Fruit fly (Drosophila melanogaster) whole organism, embryonic: ENCODE results near the gene CG9117.

Source experiments
- Ada2b ChIP-seq: fragments of 200-800 bp; sonication (Bioruptor generic); IDR thresholded peaks from 2 replicates; pipeline ENCODE4 v1.3.6; 2022; ENCODE audit warnings: missing biosample characterization, missing genetic modification characterization
- B-H1 ChIP-seq: fragments of 200-800 bp; sonication (Bioruptor generic); IDR thresholded peaks from 3 replicates; pipeline ENCODE4 v1.3.6; 2022; ENCODE audit warnings: missing biosample characterization, missing genetic modification characterization
- CG10267 ChIP-seq: fragments of 200-800 bp; sonication (Bioruptor generic); optimal IDR thresholded peaks from 2 replicates; lab custom pipeline; 2018; ENCODE audit warnings: missing biosample characterization, mild to moderate bottlenecking, missing genetic modification characterization, moderate library complexity
- CG11504 ChIP-seq: fragments of 200-800 bp; sonication (Bioruptor generic); optimal IDR thresholded peaks from 3 replicates; lab custom pipeline; 2019; ENCODE audit warnings: missing biosample characterization, mild to moderate bottlenecking, missing genetic modification characterization, moderate library complexity
- CG12659 ChIP-seq: fragments of 200-800 bp; sonication (Bioruptor generic); optimal IDR thresholded peaks from 3 replicates; lab custom pipeline; 2017; ENCODE audit warnings: mild to moderate bottlenecking, missing biosample characterization, missing genetic modification reagents, missing genetic modification characterization
- CG1529 ChIP-seq: fragments of 200-800 bp; sonication (Bioruptor generic); optimal IDR thresholded peaks from 3 replicates; lab custom pipeline; 2018; ENCODE audit warnings: missing biosample characterization, missing genetic modification characterization
- CG1603 ChIP-seq: fragments of 200-800 bp; sonication (Bioruptor generic); optimal IDR thresholded peaks from 2 replicates; lab custom pipeline; 2019; ENCODE audit warnings: missing biosample characterization, mild to moderate bottlenecking, missing genetic modification characterization, moderate library complexity
- CG17829 ChIP-seq: fragments of 200-800 bp; optimal IDR thresholded peaks from 2 replicates; lab custom pipeline; 2019; ENCODE audit warnings: missing biosample characterization, mild to moderate bottlenecking, missing genetic modification characterization, moderate library complexity
- CG31441 ChIP-seq: fragments of 200-800 bp; sonication (Bioruptor generic); IDR thresholded peaks from 2 replicates; pipeline ENCODE4 v1.3.6; 2022; ENCODE audit warnings: missing biosample characterization, missing genetic modification characterization
- CG34224 ChIP-seq: fragments of 200-800 bp; sonication (Bioruptor generic); IDR thresholded peaks from 3 replicates; pipeline ENCODE4 v1.3.6; 2022; ENCODE audit warnings: missing biosample characterization, missing genetic modification characterization; ENCODE audit not compliant: partially characterized antibody
- CG34422 ChIP-seq: fragments of 200-800 bp; sonication (Bioruptor generic); IDR thresholded peaks from 3 replicates; pipeline ENCODE4 v1.3.6; 2022; ENCODE audit warnings: missing biosample characterization, missing genetic modification characterization
- CG42726 ChIP-seq: fragments of 200-800 bp; sonication (Bioruptor generic); IDR thresholded peaks from 2 replicates; pipeline ENCODE4 v1.3.6; 2022; ENCODE audit warnings: missing biosample characterization, missing genetic modification characterization; ENCODE audit not compliant: partially characterized antibody
- CG4617 ChIP-seq: fragments of 200-800 bp; sonication (Bioruptor generic); optimal IDR thresholded peaks from 3 replicates; lab custom pipeline; 2016; ENCODE audit warnings: missing biosample characterization, missing genetic modification characterization, borderline replicate concordance
- CG7963 ChIP-seq: fragments of 200-800 bp; sonication (Bioruptor generic); IDR thresholded peaks from 3 replicates; pipeline ENCODE4 v1.3.6; 2022; ENCODE audit warnings: missing biosample characterization, missing genetic modification characterization; ENCODE audit not compliant: partially characterized antibody
- CG8924 ChIP-seq: fragments of 200-800 bp; optimal IDR thresholded peaks from 3 replicates; lab custom pipeline; 2019; ENCODE audit warnings: missing biosample characterization, mild to moderate bottlenecking, missing genetic modification characterization, moderate library complexity
- CG8944 ChIP-seq: fragments of 200-800 bp; sonication (Bioruptor generic); optimal IDR thresholded peaks from 3 replicates; lab custom pipeline; 2016; ENCODE audit warnings: missing biosample characterization, missing genetic modification characterization
- CG9215 ChIP-seq: fragments of 200-800 bp; sonication (Bioruptor generic); IDR thresholded peaks from 2 replicates; pipeline ENCODE4 v1.3.6; 2022; ENCODE audit warnings: missing biosample characterization, missing genetic modification characterization
- CG9437 ChIP-seq: fragments of 200-800 bp; sonication (Bioruptor generic); optimal IDR thresholded peaks from 2 replicates; lab custom pipeline; 2018; ENCODE audit warnings: missing biosample characterization, mild to moderate bottlenecking, missing genetic modification characterization
- CG9797 ChIP-seq: fragments of 200-800 bp; sonication (Bioruptor generic); optimal IDR thresholded peaks from 3 replicates; lab custom pipeline; 2018; ENCODE audit warnings: missing biosample characterization, mild to moderate bottlenecking, missing genetic modification characterization
- CHES-1-like ChIP-seq: fragments of 200-800 bp; sonication (Bioruptor generic); optimal IDR thresholded peaks from 2 replicates; lab custom pipeline; 2016; ENCODE audit warnings: missing biosample characterization, missing genetic modification characterization
- D19A ChIP-seq: fragments of 200-800 bp; optimal IDR thresholded peaks from 3 replicates; lab custom pipeline; 2019; ENCODE audit warnings: missing biosample characterization, mild to moderate bottlenecking, missing genetic modification characterization, moderate library complexity
- Dip2 ChIP-seq: fragments of 200-800 bp; sonication (Bioruptor generic); IDR thresholded peaks from 2 replicates; pipeline ENCODE4 v1.3.6; 2022; ENCODE audit warnings: missing biosample characterization, missing genetic modification characterization
- Dll ChIP-seq: fragments of 200-800 bp; sonication (Bioruptor generic); IDR thresholded peaks from 4 replicates; pipeline ENCODE4 v1.3.6; 2022; ENCODE audit warnings: missing biosample characterization, missing genetic modification characterization; ENCODE audit not compliant: partially characterized antibody
- E2f2 ChIP-seq: fragments of 200-800 bp; sonication (Bioruptor generic); IDR thresholded peaks from 2 replicates; pipeline ENCODE4 v1.3.6; 2022; ENCODE audit warnings: missing biosample characterization, missing genetic modification characterization
- Ets65A ChIP-seq: fragments of 200-800 bp; sonication (Bioruptor generic); peaks from one replicate; lab custom pipeline; 2016; ENCODE audit warnings: missing biosample characterization, missing genetic modification characterization
- Ets97D ChIP-seq: fragments of 200-800 bp; sonication (Bioruptor generic); optimal IDR thresholded peaks from 3 replicates; lab custom pipeline; 2016; ENCODE audit warnings: missing biosample characterization, missing genetic modification characterization
- Lhr ChIP-seq: fragments of 200-800 bp; sonication (Bioruptor generic); optimal IDR thresholded peaks from 3 replicates; lab custom pipeline; 2017; ENCODE audit warnings: mild to moderate bottlenecking, missing biosample characterization, missing genetic modification reagents, missing genetic modification characterization
- MBD-R2 ChIP-seq: fragments of 200-800 bp; sonication (Bioruptor generic); IDR thresholded peaks from 2 replicates; pipeline ENCODE4 v1.3.6; 2022; ENCODE audit warnings: missing biosample characterization, missing genetic modification characterization
- MESR4 ChIP-seq: fragments of 200-800 bp; sonication (Bioruptor generic); optimal IDR thresholded peaks from 2 replicates; lab custom pipeline; 2018; ENCODE audit warnings: missing biosample characterization, mild to moderate bottlenecking, missing genetic modification characterization, moderate library complexity
- Max ChIP-seq: fragments of 200-800 bp; sonication (Bioruptor generic); optimal IDR thresholded peaks from 2 replicates; lab custom pipeline; 2016; ENCODE audit warnings: missing biosample characterization, mild to moderate bottlenecking, missing genetic modification characterization
- Myb ChIP-seq: fragments of 200-800 bp; sonication (Bioruptor generic); optimal IDR thresholded peaks from 2 replicates; lab custom pipeline; 2016; ENCODE audit warnings: missing biosample characterization, missing genetic modification characterization
- Sin3A ChIP-seq: fragments of >200 bp; optimal IDR thresholded peaks from 2 replicates; lab custom pipeline; 2018
- Sry-δ ChIP-seq: fragments of 200-800 bp; sonication (Bioruptor generic); optimal IDR thresholded peaks from 2 replicates; lab custom pipeline; 2016; ENCODE audit warnings: missing biosample characterization, missing genetic modification characterization
- Xrp1 ChIP-seq: fragments of 200-800 bp; sonication (Bioruptor generic); IDR thresholded peaks from 2 replicates; pipeline ENCODE4 v1.3.6; 2022; ENCODE audit warnings: missing biosample characterization, missing genetic modification characterization
- amos ChIP-seq: fragments of 200-800 bp; sonication (Bioruptor generic); IDR thresholded peaks from 2 replicates; pipeline ENCODE4 v1.3.6; 2022; ENCODE audit warnings: missing biosample characterization, missing genetic modification characterization; ENCODE audit not compliant: partially characterized antibody
- chn ChIP-seq: fragments of 200-800 bp; sonication (Bioruptor generic); optimal IDR thresholded peaks from 2 replicates; lab custom pipeline; 2016; ENCODE audit warnings: missing biosample characterization, missing genetic modification characterization
- ci ChIP-seq: fragments of 200-800 bp; sonication (Bioruptor generic); IDR thresholded peaks from 3 replicates; pipeline ENCODE4 v1.3.6; 2022; ENCODE audit warnings: missing biosample characterization, missing genetic modification characterization
- dm ChIP-seq: fragments of 200-800 bp; sonication (Bioruptor generic); optimal IDR thresholded peaks from 3 replicates; lab custom pipeline; 2016; ENCODE audit warnings: missing biosample characterization, missing genetic modification characterization
- gfzf ChIP-seq: fragments of 200-800 bp; sonication (Bioruptor generic); optimal IDR thresholded peaks from 2 replicates; lab custom pipeline; 2016; ENCODE audit warnings: missing biosample characterization, mild to moderate bottlenecking, missing genetic modification characterization, moderate library complexity
- kay ChIP-seq: fragments of 200-800 bp; sonication (Bioruptor generic); optimal IDR thresholded peaks from 2 replicates; lab custom pipeline; 2016; ENCODE audit warnings: missing biosample characterization, missing genetic modification characterization
- knrl ChIP-seq: fragments of 200-800 bp; sonication (Bioruptor generic); IDR thresholded peaks from 3 replicates; pipeline ENCODE4 v1.3.6; 2022; ENCODE audit warnings: missing biosample characterization, missing genetic modification characterization; ENCODE audit not compliant: partially characterized antibody
- pb ChIP-seq: fragments of 200-800 bp; sonication (Bioruptor generic); optimal IDR thresholded peaks from 3 replicates; lab custom pipeline; 2016; ENCODE audit warnings: missing biosample characterization, missing genetic modification characterization
- pzg ChIP-seq: fragments of 200-800 bp; sonication (Bioruptor generic); optimal IDR thresholded peaks from 3 replicates; lab custom pipeline; 2018; ENCODE audit warnings: missing biosample characterization, mild to moderate bottlenecking, missing genetic modification characterization, moderate library complexity
- salm ChIP-seq: fragments of 200-800 bp; sonication (Bioruptor generic); optimal IDR thresholded peaks from 2 replicates; lab custom pipeline; 2018; ENCODE audit warnings: missing biosample characterization, mild to moderate bottlenecking, missing genetic modification characterization

CG9117 gene

DNA sequence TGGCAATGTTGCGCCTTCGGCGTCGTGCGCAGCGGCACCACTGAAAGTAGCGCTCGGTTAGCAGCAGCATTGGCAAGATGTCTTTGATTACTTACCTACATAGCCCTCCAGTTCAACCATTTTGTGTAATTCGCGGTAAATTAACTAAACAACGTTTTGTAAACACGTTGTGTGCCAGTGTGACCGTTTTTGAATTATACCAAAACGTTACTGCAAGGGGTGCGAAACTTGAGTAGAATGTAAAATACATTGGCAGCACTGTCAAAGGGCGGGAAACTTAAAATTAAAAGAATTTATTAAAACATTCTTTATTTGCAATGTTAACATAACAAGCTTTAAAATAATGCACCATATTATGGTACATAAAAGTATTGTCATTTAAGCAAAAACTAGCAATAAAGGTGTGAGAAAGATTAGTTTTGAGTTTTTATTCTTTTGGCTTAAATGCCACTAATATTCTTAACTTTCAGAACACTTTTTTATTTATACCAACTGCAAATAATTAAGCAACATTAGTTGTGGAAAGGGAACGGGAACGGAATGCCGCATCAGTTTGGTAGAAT lies 13.3 kb downstream of the CG9117 start, which contains the start of gene CG9107 (continued):
- TF ChIP-seq CG42726 (GFP tag; lab: Robert Waterston, UW), result no peak
- TF ChIP-seq MESR4 (GFP tag; lab: Kevin White, UChicago), result peak; percentile 39
- TF ChIP-seq Dll (GFP tag; lab: Robert Waterston, UW), result peak; percentile 37; the same call in 1 of the 4 replicates
- TF ChIP-seq MBD-R2 (GFP tag; lab: Robert Waterston, UW), result peak; percentile 68; the same call in 1 of the 2 replicates
- TF ChIP-seq chn (GFP tag; lab: Kevin White, UChicago), result no peak
- TF ChIP-seq knrl (GFP tag; lab: Robert Waterston, UW), result peak; percentile 43; the same call in 1 of the 3 replicates
- 0 out of 3 replicates have a peak, but pooled peaks have one; percentile 38 for TF ChIP-seq CG34422 (GFP tag; lab: Robert Waterston, UW)
- TF ChIP-seq CG8924, result no peak
- peak; percentile 36 for TF ChIP-seq D19A (tag; lab: Kevin White, UChicago)
- no peak for TF ChIP-seq pb (GFP tag; lab: Kevin White, UChicago)
- TF ChIP-seq B-H1 (GFP tag; lab: Robert Waterston, UW), result no peak
- TF ChIP-seq Lhr (GFP tag; lab: Kevin White, UChicago), result peak; percentile 25
- TF ChIP-seq kay, result no peak
- TF ChIP-seq Ets65A (GFP tag; lab: Kevin White, UChicago), result peak; percentile 69
- peak; percentile 34 for TF ChIP-seq CG10267
- TF ChIP-seq CG7963 (GFP tag; lab: Robert Waterston, UW), result no peak
- peak; percentile 36 for TF ChIP-seq CG17829 (tag; lab: Kevin White, UChicago)
- TF ChIP-seq gfzf, result peak; percentile 86
- TF ChIP-seq Xrp1 (GFP tag; lab: Robert Waterston, UW), result 0 out of 2 replicates have a peak, but pooled peaks have one; percentile 31
- peak; percentile 32 for TF ChIP-seq CHES-1-like (GFP tag; lab: Kevin White, UChicago)
- TF ChIP-seq CG1529 (GFP tag; lab: Kevin White, UChicago), result no peak
- peak; percentile 29 for TF ChIP-seq Sin3A (lab: Kevin White, UChicago)
- TF ChIP-seq Ada2b (GFP tag; lab: Robert Waterston, UW), result no peak
- TF ChIP-seq CG9797 (GFP tag; lab: Kevin White, UChicago), result peak; percentile 89
- TF ChIP-seq CG34224 (GFP tag; lab: Robert Waterston, UW), result 0 out of 3 replicates have a peak, but pooled peaks have one; percentile 16
- peak; percentile 18 for TF ChIP-seq Sry-δ
- TF ChIP-seq CG31441 (GFP tag; lab: Robert Waterston, UW), result 0 out of 2 replicates have a peak, but pooled peaks have one; percentile 11
- peak; percentile 90 for TF ChIP-seq CG9437 (GFP tag; lab: Kevin White, UChicago)
- TF ChIP-seq dm (GFP tag; lab: Kevin White, UChicago), result peak; percentile 92
- peak; percentile 71 for TF ChIP-seq CG1603
- no peak for TF ChIP-seq Dip2
- TF ChIP-seq CG8944 (GFP tag; lab: Kevin White, UChicago), result no peak
- TF ChIP-seq CG4617, result peak; percentile 47
- TF ChIP-seq Ets97D (GFP tag; lab: Kevin White, UChicago), result peak; percentile 12
- peak; percentile 92 for TF ChIP-seq pzg (GFP tag; lab: Kevin White, UChicago)
- TF ChIP-seq CG9215, result no peak
- peak; percentile 98 for TF ChIP-seq E2f2 (GFP tag; lab: Robert Waterston, UW)
- TF ChIP-seq Myb (GFP tag; lab: Kevin White, UChicago), result peak; percentile 78
- peak; percentile 18; the same call in 1 of the 2 replicates for TF ChIP-seq amos (GFP tag; lab: Robert Waterston, UW)
- peak; percentile 42; the same call in 1 of the 3 replicates for TF ChIP-seq ci (GFP tag; lab: Robert Waterston, UW)
- TF ChIP-seq Max (GFP tag; lab: Kevin White, UChicago), result peak; percentile 47
- no peak for TF ChIP-seq salm (tag; lab: Kevin White, UChicago)
- peak; percentile 10 for TF ChIP-seq CG12659
- peak; percentile 0 for TF ChIP-seq CG11504 (tag; lab: Kevin White, UChicago)
